Worm (Caenorhabditis elegans) whole organism, L3 larva: Measurements from ENCODE around the gene eea-1.
"Not testable (repeated sequence)": the region's sequence is repeated elsewhere in the genome, so short reads cannot be mapped to it uniquely, and the experiment has no call there.

Source experiments
- ceh-82 ChIP-seq: fragments of 150-350 bp; optimal IDR thresholded peaks from 2 replicates; lab custom pipeline; 2014; ENCODE audit warnings: missing biosample characterization, missing genetic modification characterization
- daf-12 ChIP-seq: fragments of 150-350 bp; optimal IDR thresholded peaks from 2 replicates; lab custom pipeline; 2014; ENCODE audit warnings: missing biosample characterization, missing genetic modification reagents, missing genetic modification characterization
- egl-27 ChIP-seq: sonication (generic microtip); optimal IDR thresholded peaks from 4 replicates; lab custom pipeline; 2017; ENCODE audit warnings: missing biosample characterization, missing genetic modification reagents, missing genetic modification characterization
- elt-3 ChIP-seq, 3 experiments: fragments of 150-350 bp in 1 of 3; sonication (generic microtip) in 2 of 3; optimal IDR thresholded peaks; 2 replicates in 2 of 3; 4 replicates in 1 of 3; lab custom pipeline; 2014 to 2017; ENCODE audit warnings: missing biosample characterization in 3 of 3, missing genetic modification characterization in 3 of 3
- fkh-2 ChIP-seq: fragments of 150-350 bp; optimal IDR thresholded peaks from 2 replicates; lab custom pipeline; 2014; ENCODE audit warnings: missing biosample characterization, missing genetic modification reagents, missing genetic modification characterization
- lin-15B ChIP-seq: fragments of 150-350 bp; optimal IDR thresholded peaks from 2 replicates; lab custom pipeline; 2014; ENCODE audit warnings: missing biosample characterization, missing genetic modification characterization
- lin-39 ChIP-seq: fragments of 150-350 bp; optimal IDR thresholded peaks from 2 replicates; lab custom pipeline; 2018; ENCODE audit warnings: missing biosample characterization, missing genetic modification reagents, missing genetic modification characterization
- lsy-12 ChIP-seq: sonication (generic microtip); optimal IDR thresholded peaks from 2 replicates; lab custom pipeline; 2016; ENCODE audit warnings: mild to moderate bottlenecking, missing genetic modification characterization, missing compliant biosample characterization
- mdl-1 ChIP-seq: fragments of 150-350 bp; optimal IDR thresholded peaks from 2 replicates; lab custom pipeline; 2014; ENCODE audit warnings: missing biosample characterization, missing genetic modification characterization
- mml-1 ChIP-seq: fragments of 150-350 bp; sonication (generic microtip); optimal IDR thresholded peaks from 3 replicates; lab custom pipeline; 2014; ENCODE audit warnings: missing biosample characterization, missing genetic modification characterization
- nfya-1 ChIP-seq: sonication (generic microtip); optimal IDR thresholded peaks from 2 replicates; lab custom pipeline; 2017; ENCODE audit warnings: missing genetic modification characterization, mild to moderate bottlenecking, missing compliant biosample characterization, antibody characterized with exemption, moderate library complexity; ENCODE audit not compliant: insufficient read depth
- nhr-11 ChIP-seq: fragments of 150-350 bp; optimal IDR thresholded peaks from 2 replicates; lab custom pipeline; 2014; ENCODE audit warnings: missing biosample characterization, missing genetic modification characterization
- nhr-23 ChIP-seq: fragments of 150-350 bp; optimal IDR thresholded peaks from 2 replicates; lab custom pipeline; 2014; ENCODE audit warnings: missing biosample characterization, missing genetic modification reagents, missing genetic modification characterization
- nhr-237 ChIP-seq: fragments of 150-350 bp; optimal IDR thresholded peaks from 2 replicates; lab custom pipeline; 2014; ENCODE audit warnings: missing biosample characterization, missing genetic modification characterization
- nhr-25 ChIP-seq: sonication (generic microtip); optimal IDR thresholded peaks from 2 replicates; lab custom pipeline; 2017; ENCODE audit warnings: missing biosample characterization, missing genetic modification characterization
- nhr-67 ChIP-seq: fragments of 150-350 bp; optimal IDR thresholded peaks from 2 replicates; lab custom pipeline; 2014; ENCODE audit warnings: missing biosample characterization, missing genetic modification characterization
- nhr-77 ChIP-seq: fragments of 150-350 bp; optimal IDR thresholded peaks from 2 replicates; lab custom pipeline; 2014; ENCODE audit warnings: missing biosample characterization, missing genetic modification characterization
- pha-4 ChIP-seq: fragments of 150-350 bp; optimal IDR thresholded peaks from 2 replicates; lab custom pipeline; 2014; ENCODE audit warnings: missing biosample characterization, missing genetic modification reagents, missing genetic modification characterization
- sea-2 ChIP-seq: fragments of 150-350 bp; sonication (generic microtip); optimal IDR thresholded peaks from 4 replicates; lab custom pipeline; 2014; ENCODE audit warnings: missing biosample characterization, missing genetic modification reagents, missing genetic modification characterization
- snpc-4 ChIP-seq: fragments of 150-350 bp; optimal IDR thresholded peaks from 2 replicates; lab custom pipeline; 2014; ENCODE audit warnings: missing biosample characterization, missing genetic modification characterization
- tbx-2 ChIP-seq: sonication (generic microtip); optimal IDR thresholded peaks from 2 replicates; lab custom pipeline; 2016; ENCODE audit warnings: mild to moderate bottlenecking, missing genetic modification characterization, missing compliant biosample characterization
- ztf-11 ChIP-seq: fragments of 150-350 bp; optimal IDR thresholded peaks from 2 replicates; lab custom pipeline; 2014; ENCODE audit warnings: missing biosample characterization, missing genetic modification characterization

The eea-1 gene

ce11 chrV:13443535-13443934 is 53.6 kb downstream of the eea-1 start, which contains the start of gene Y2H9A.6:
Gene Y2H9A.6 (plus strand): TSS chrV:13443835.
- not testable (repeated sequence) for TF ChIP-seq nhr-23; nhr-77; elt-3 (tag; optimal IDR thresholded peaks at IDR 0.05; lab: Kevin White, UChicago)
- TF ChIP-seq, all 47 proteins: peak for 0; not testable (repeated sequence) for 47

- TF ChIP-seq lsy-12 (tag; lab: Kevin White, UChicago) (no peak), nhr-25 (tag; lab: Kevin White, UChicago) (no peak), nfya-1 (no peak), mdl-1 (tag; lab: Kevin White, UChicago) (no peak), daf-12 (tag; lab: Kevin White, UChicago) (no peak), nhr-11 (tag; lab: Kevin White, UChicago) (no peak), fkh-2 (tag; lab: Kevin White, UChicago) (no peak), elt-3 (tag; optimal IDR thresholded peaks at IDR 0.05; lab: Kevin White, UChicago) (no peak), lin-39 (no peak), pha-4 (no peak), ceh-82 (tag; lab: Kevin White, UChicago) (no peak), nhr-237 (tag; lab: Kevin White, UChicago) (no peak), sea-2 (GFP tag; lab: Kevin White, UChicago) (no peak), ztf-11 (tag; lab: Kevin White, UChicago) (no peak), nhr-67 (tag; lab: Kevin White, UChicago) (no peak), nhr-23 (no peak), mml-1 (no peak)
These were observed 54.4 kb downstream of the eea-1 start for ce11 chrV:13442819-13443218.

DNA sequence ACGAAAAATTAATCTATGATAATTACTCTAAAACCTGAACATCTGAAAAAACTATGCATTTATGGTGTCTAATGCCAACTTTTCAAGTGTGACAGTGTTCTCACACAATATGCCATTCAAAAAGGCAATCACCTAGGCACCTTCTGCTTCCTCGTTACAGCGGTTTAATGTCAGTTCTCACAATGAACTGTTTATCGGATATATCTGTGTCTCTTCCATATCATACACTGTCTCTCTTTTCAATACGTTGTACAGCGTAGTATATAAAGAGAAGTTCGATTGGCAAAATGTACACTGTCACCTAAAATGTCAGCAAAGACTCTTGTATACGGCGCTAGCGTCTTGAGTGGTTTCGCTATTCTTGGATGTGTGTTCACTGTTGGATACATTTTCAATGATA is 55.5 kb downstream of the eea-1 start, which contains the start of gene col-162:
col-162 (plus strand) TSS at position 301 of the 400 bp plus-strand sequence.
- TF ChIP-seq egl-27 (tag; lab: Kevin White, UChicago) (no peak), snpc-4 (tag; lab: Kevin White, UChicago) (no peak), sea-2 (GFP tag; lab: Kevin White, UChicago) (no peak), tbx-2 (no peak), mdl-1 (tag; lab: Kevin White, UChicago) (no peak), lin-15B (tag; lab: Kevin White, UChicago) (no peak), pha-4 (no peak), nhr-77 (no peak)
